Worm (Caenorhabditis elegans) whole organism, early embryonic: ENCODE data around the gene Y71H2B.8.

Source experiments
- B0310.2 ChIP-seq: sonication (generic microtip); optimal IDR thresholded peaks from 2 replicates; lab custom pipeline; 2016; ENCODE audit warnings: mild to moderate bottlenecking, missing genetic modification characterization, missing compliant biosample characterization
- ama-1 ChIP-seq: fragments of 150-350 bp; optimal IDR thresholded peaks from 2 replicates; lab custom pipeline; 2014
- ceh-36 ChIP-seq: sonication (generic microtip); optimal IDR thresholded peaks from 2 replicates; lab custom pipeline; 2016; ENCODE audit warnings: missing genetic modification characterization, inconsistent platforms, missing compliant biosample characterization
- flt-1 ChIP-seq: fragments of 200-800 bp; sonication (Bioruptor generic); IDR thresholded peaks from 2 replicates; pipeline ENCODE4 v1.3.6; 2022; ENCODE audit warnings: missing genetic modification characterization, missing compliant biosample characterization
- hmbx-1 ChIP-seq: sonication (generic microtip); optimal IDR thresholded peaks from 2 replicates; lab custom pipeline; 2016; ENCODE audit warnings: mild to moderate bottlenecking, missing genetic modification characterization, missing compliant biosample characterization
- hnd-1 ChIP-seq: sonication (generic microtip); optimal IDR thresholded peaks from 2 replicates; lab custom pipeline; 2016; ENCODE audit warnings: missing genetic modification characterization, missing compliant biosample characterization
- scrt-1 ChIP-seq: fragments of 200-800 bp; sonication (Bioruptor generic); IDR thresholded peaks from 2 replicates; pipeline ENCODE4 v1.3.6; 2022; ENCODE audit warnings: missing genetic modification characterization, missing compliant biosample characterization
- sea-1 ChIP-seq: fragments of 200-800 bp; sonication (Bioruptor generic); conservative IDR thresholded peaks from 2 replicates; pipeline ENCODE4 v1.3.6; 2022; ENCODE audit warnings: missing genetic modification characterization, missing compliant biosample characterization
- tbx-11 ChIP-seq: fragments of 200-800 bp; sonication (Bioruptor generic); IDR thresholded peaks from 2 replicates; pipeline ENCODE4 v1.3.6; 2022; ENCODE audit warnings: missing genetic modification characterization, missing compliant biosample characterization
- tbx-37 ChIP-seq: fragments of 200-800 bp; sonication (Bioruptor generic); conservative IDR thresholded peaks from 2 replicates; pipeline ENCODE4 v1.3.6; 2022; ENCODE audit warnings: missing genetic modification reagents, missing genetic modification characterization, missing compliant biosample characterization
- tra-4 ChIP-seq: sonication (generic microtip); optimal IDR thresholded peaks from 2 replicates; lab custom pipeline; 2017; ENCODE audit warnings: missing genetic modification characterization, missing compliant biosample characterization

DNA sequence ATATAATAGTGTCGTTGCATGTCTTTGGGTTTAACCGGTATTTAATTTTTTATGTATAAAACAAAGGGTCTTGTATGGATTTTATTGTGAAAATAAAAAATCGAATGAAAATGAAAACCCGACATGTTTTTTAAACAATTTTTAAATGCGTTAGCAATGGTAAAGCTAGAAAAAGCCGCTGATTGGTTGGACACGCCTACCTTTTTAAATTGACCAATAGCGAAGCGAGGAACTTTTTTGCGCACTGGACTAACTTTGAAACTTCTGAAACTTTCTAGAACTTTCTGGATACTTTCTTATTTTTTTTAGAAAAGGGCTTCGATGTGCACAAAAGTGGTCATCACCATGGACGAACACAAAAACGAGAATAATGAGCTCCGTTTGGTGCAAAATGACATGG, 32.8 kb upstream of the Y71H2B.8 start:
- TF ChIP-seq ama-1 (lab: Kevin White, UChicago) (no peak), tbx-11 (GFP tag; lab: Robert Waterston, UW) (no peak), tbx-37 (GFP tag; lab: Robert Waterston, UW) (no peak), ceh-36 (no peak), hmbx-1 (tag; lab: Kevin White, UChicago) (no peak), hnd-1 (no peak), tra-4 (no peak), flt-1 (no peak), B0310.2 (tag; lab: Kevin White, UChicago) (no peak), sea-1 (no peak), scrt-1 (no peak)
